Worm (Caenorhabditis elegans) whole organism, young adult: ENCODE results near the gene Y69A2AR.31.
"Not testable (repeated sequence)": the region's sequence is repeated elsewhere in the genome, so short reads cannot be mapped to it uniquely, and the experiment has no call there.

Experiments
- B0019.2 ChIP-seq: fragments of 200-800 bp; sonication (Bioruptor generic); conservative IDR thresholded peaks from 2 replicates; pipeline ENCODE4 v1.3.6; 2022; ENCODE audit warnings: missing genetic modification reagents, missing genetic modification characterization, missing compliant biosample characterization
- C17E4.6 ChIP-seq: fragments of 200-800 bp; sonication (Bioruptor generic); IDR thresholded peaks from 2 replicates; pipeline ENCODE4 v1.3.6; 2022; ENCODE audit warnings: missing genetic modification reagents, missing genetic modification characterization, missing compliant biosample characterization
- D2030.7 ChIP-seq: fragments of 200-800 bp; sonication (Bioruptor generic); IDR thresholded peaks from 2 replicates; pipeline ENCODE4 v1.3.6; 2022; ENCODE audit warnings: missing genetic modification reagents, missing genetic modification characterization, missing compliant biosample characterization
- F10E7.11 ChIP-seq: sonication (generic microtip); optimal IDR thresholded peaks from 2 replicates; lab custom pipeline; 2017; ENCODE audit warnings: mild to moderate bottlenecking, missing genetic modification characterization, moderate library complexity, missing compliant biosample characterization
- F23B12.7 ChIP-seq: sonication (generic microtip); optimal IDR thresholded peaks from 2 replicates; lab custom pipeline; 2017; ENCODE audit warnings: missing genetic modification characterization, mild to moderate bottlenecking, missing compliant biosample characterization, antibody characterized with exemption, moderate library complexity; ENCODE audit not compliant: insufficient read depth
- F33H1.4 ChIP-seq: fragments of 200-800 bp; sonication (Bioruptor generic); IDR thresholded peaks from 2 replicates; pipeline ENCODE4 v1.3.6; 2022; ENCODE audit warnings: missing genetic modification reagents, missing genetic modification characterization, missing compliant biosample characterization
- atf-7 ChIP-seq: sonication (generic microtip); optimal IDR thresholded peaks from 2 replicates; lab custom pipeline; 2017; ENCODE audit warnings: mild to moderate bottlenecking, missing genetic modification characterization, missing compliant biosample characterization
- attf-3 ChIP-seq: fragments of 200-800 bp; sonication (Bioruptor generic); conservative IDR thresholded peaks from 2 replicates; pipeline ENCODE4 v1.3.6; 2022; ENCODE audit warnings: missing genetic modification reagents, missing genetic modification characterization, missing compliant biosample characterization
- cebp-1 ChIP-seq, 2 experiments: fragments of 200-800 bp in 1 of 2; sonication (Bioruptor generic) in 1 of 2; sonication (generic microtip) in 1 of 2; IDR thresholded peaks in 1 of 2; optimal IDR thresholded peaks in 1 of 2; 2 replicates each; pipeline versions ENCODE4 v1.3.6 to Lab custom; 2017 to 2022; ENCODE audit warnings: missing compliant biosample characterization in 2 of 2, missing genetic modification characterization in 2 of 2, mild to moderate bottlenecking in 1 of 2, missing genetic modification reagents in 1 of 2, moderate library complexity in 1 of 2
- ceh-27 ChIP-seq: fragments of 200-800 bp; sonication (Bioruptor generic); optimal IDR thresholded peaks from 2 replicates; lab custom pipeline; 2018; ENCODE audit warnings: mild to moderate bottlenecking, missing genetic modification characterization, moderate library complexity, missing compliant biosample characterization
- ceh-40 ChIP-seq: fragments of 200-800 bp; sonication (Bioruptor generic); IDR thresholded peaks from 2 replicates; pipeline ENCODE4 v1.3.6; 2022; ENCODE audit warnings: missing genetic modification characterization, missing compliant biosample characterization
- dox-1 ChIP-seq: fragments of 200-800 bp; sonication (Bioruptor generic); IDR thresholded peaks from 2 replicates; pipeline ENCODE4 v1.3.6; 2022; ENCODE audit warnings: missing genetic modification reagents, missing genetic modification characterization, missing compliant biosample characterization
- dpl-1 ChIP-seq: fragments of 150-350 bp; optimal IDR thresholded peaks from 2 replicates; lab custom pipeline; 2014; ENCODE audit warnings: missing biosample characterization, missing genetic modification reagents, missing genetic modification characterization
- him-1 ChIP-seq: sonication (generic microtip); optimal IDR thresholded peaks from 2 replicates; lab custom pipeline; 2016; ENCODE audit warnings: missing genotype, missing genetic modification reagents, missing genetic modification characterization, missing compliant biosample characterization
- hmg-20 ChIP-seq: fragments of 200-800 bp; sonication (Bioruptor generic); IDR thresholded peaks from 2 replicates; pipeline ENCODE4 v1.3.6; 2022; ENCODE audit warnings: missing genetic modification reagents, missing genetic modification characterization, missing compliant biosample characterization
- hsf-1 ChIP-seq: fragments of 200-800 bp; sonication (Bioruptor generic); IDR thresholded peaks from 2 replicates; pipeline ENCODE4 v1.3.6; 2022; ENCODE audit warnings: missing genetic modification reagents, missing genetic modification characterization, missing compliant biosample characterization
- lag-1 ChIP-seq: fragments of 200-800 bp; sonication (Bioruptor generic); IDR thresholded peaks from 2 replicates; pipeline ENCODE4 v1.3.6; 2022; ENCODE audit warnings: missing genetic modification reagents, missing genetic modification characterization, missing compliant biosample characterization
- let-607 ChIP-seq, 2 experiments: fragments of 200-800 bp in 1 of 2; sonication (Bioruptor generic) in 1 of 2; sonication (generic microtip) in 1 of 2; optimal IDR thresholded peaks; 2 replicates each; lab custom pipeline; 2016 to 2018; ENCODE audit warnings: mild to moderate bottlenecking in 2 of 2, missing compliant biosample characterization in 2 of 2, missing genetic modification characterization in 2 of 2, moderate library complexity in 2 of 2, missing genotype in 1 of 2
- lin-40 ChIP-seq: sonication (generic microtip); optimal IDR thresholded peaks from 2 replicates; lab custom pipeline; 2016; ENCODE audit warnings: missing genetic modification characterization, mild to moderate bottlenecking, missing compliant biosample characterization, missing genotype, missing genetic modification reagents
- lin-54 ChIP-seq: fragments of 200-800 bp; sonication (Bioruptor generic); optimal IDR thresholded peaks from 2 replicates; lab custom pipeline; 2018; ENCODE audit warnings: mild to moderate bottlenecking, missing genetic modification characterization, missing compliant biosample characterization
- lsl-1 ChIP-seq: fragments of 200-800 bp; sonication (Bioruptor generic); optimal IDR thresholded peaks from 2 replicates; lab custom pipeline; 2018; ENCODE audit warnings: mild to moderate bottlenecking, missing genetic modification characterization, moderate library complexity, missing compliant biosample characterization
- madf-3 ChIP-seq: fragments of 200-800 bp; sonication (Bioruptor generic); IDR thresholded peaks from 2 replicates; pipeline ENCODE4 v1.3.6; 2022; ENCODE audit warnings: missing genetic modification reagents, missing genetic modification characterization, missing compliant biosample characterization
- madf-6 ChIP-seq: fragments of 200-800 bp; sonication (Bioruptor generic); IDR thresholded peaks from 2 replicates; pipeline ENCODE4 v1.3.6; 2022; ENCODE audit warnings: missing genetic modification reagents, missing genetic modification characterization, missing compliant biosample characterization
- madf-8 ChIP-seq: fragments of 200-800 bp; sonication (Bioruptor generic); conservative IDR thresholded peaks from 2 replicates; pipeline ENCODE4 v1.3.6; 2022; ENCODE audit warnings: missing genetic modification reagents, missing genetic modification characterization, missing compliant biosample characterization
- mcd-1 ChIP-seq: fragments of 200-800 bp; sonication (Bioruptor generic); IDR thresholded peaks from 2 replicates; pipeline ENCODE4 v1.3.6; 2022; ENCODE audit warnings: missing genetic modification reagents, missing genetic modification characterization, missing compliant biosample characterization
- nhr-179 ChIP-seq: sonication (generic microtip); optimal IDR thresholded peaks from 2 replicates; lab custom pipeline; 2016; ENCODE audit warnings: mild to moderate bottlenecking, missing genetic modification characterization, missing compliant biosample characterization
- nhr-80 ChIP-seq: sonication (generic microtip); optimal IDR thresholded peaks from 2 replicates; lab custom pipeline; 2016; ENCODE audit warnings: missing genetic modification characterization, missing compliant biosample characterization
- pbrm-1 ChIP-seq: fragments of 200-800 bp; sonication (Bioruptor generic); IDR thresholded peaks from 2 replicates; pipeline ENCODE4 v1.3.6; 2022; ENCODE audit warnings: missing genetic modification reagents, missing genetic modification characterization, missing compliant biosample characterization
- rcor-1 ChIP-seq: fragments of 200-800 bp; sonication (Bioruptor generic); IDR thresholded peaks from 2 replicates; pipeline ENCODE4 v1.3.6; 2022; ENCODE audit warnings: missing genetic modification reagents, missing genetic modification characterization, missing compliant biosample characterization
- rec-8 ChIP-seq, 2 experiments: sonication (generic microtip); optimal IDR thresholded peaks; 2 replicates each; lab custom pipeline; 2016; ENCODE audit warnings: mild to moderate bottlenecking in 2 of 2, missing genetic modification characterization in 2 of 2, missing genetic modification reagents in 2 of 2, missing genotype in 2 of 2, missing biosample characterization in 1 of 2, missing compliant biosample characterization in 1 of 2, moderate library complexity in 1 of 2
- repo-1 ChIP-seq: sonication (generic microtip); optimal IDR thresholded peaks from 2 replicates; lab custom pipeline; 2017; ENCODE audit warnings: mild to moderate bottlenecking, missing genetic modification characterization, missing compliant biosample characterization
- snpc-3.4 ChIP-seq: sonication (generic microtip); optimal IDR thresholded peaks from 2 replicates; lab custom pipeline; 2017; ENCODE audit warnings: missing genetic modification characterization, mild to moderate bottlenecking, missing compliant biosample characterization, antibody characterized with exemption, moderate library complexity, missing genotype, missing genetic modification reagents
- somi-1 ChIP-seq: fragments of 200-800 bp; sonication (Bioruptor generic); optimal IDR thresholded peaks from 2 replicates; lab custom pipeline; 2018; ENCODE audit warnings: mild to moderate bottlenecking, missing genetic modification characterization, missing compliant biosample characterization
- tlf-1 ChIP-seq: fragments of 200-800 bp; sonication (Bioruptor generic); optimal IDR thresholded peaks from 2 replicates; lab custom pipeline; 2018; ENCODE audit warnings: mild to moderate bottlenecking, missing genetic modification characterization, missing compliant biosample characterization
- xnd-1 ChIP-seq: sonication (generic microtip); optimal IDR thresholded peaks from 2 replicates; lab custom pipeline; 2016; ENCODE audit warnings: missing genotype, missing genetic modification reagents, missing genetic modification characterization, missing compliant biosample characterization
- ztf-18 ChIP-seq: sonication (generic microtip); optimal IDR thresholded peaks from 2 replicates; lab custom pipeline; 2016; ENCODE audit warnings: missing genotype, mild to moderate bottlenecking, missing genetic modification characterization, missing compliant biosample characterization
- ztf-28 ChIP-seq: fragments of 200-800 bp; sonication (Bioruptor generic); IDR thresholded peaks from 2 replicates; pipeline ENCODE4 v1.3.6; 2022; ENCODE audit warnings: missing genetic modification reagents, missing genetic modification characterization, missing compliant biosample characterization

Gene Y69A2AR.31

DNA sequence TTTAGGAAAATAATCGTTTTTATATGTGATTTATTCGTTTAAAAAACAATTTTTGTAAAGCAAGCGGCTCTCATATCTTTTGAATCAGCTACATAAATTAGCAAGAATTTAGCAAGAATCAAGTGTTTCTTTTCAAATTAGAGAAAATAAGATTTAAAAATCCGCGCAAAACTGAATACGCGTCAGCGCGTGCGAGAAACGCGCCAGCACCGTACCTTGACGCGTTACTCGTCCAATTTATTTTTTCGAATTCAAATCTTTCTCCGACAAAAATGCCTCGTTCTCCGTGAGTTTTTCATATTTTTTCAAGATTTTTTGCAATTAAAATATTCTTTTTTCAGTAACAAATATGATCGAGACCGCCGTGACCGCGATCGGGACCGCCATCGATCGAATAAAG, 12.5 kb upstream of the Y69A2AR.31 start, which contains the start of gene Y94H6A.3 (continued):
- no peak for TF ChIP-seq nhr-179 (tag; lab: Kevin White, UChicago)
- peak; percentile 88 for TF ChIP-seq attf-3 (GFP tag; lab: Robert Waterston, UW)
- TF ChIP-seq ceh-27 (GFP tag; lab: Kevin White, UChicago), result peak; percentile 45
- TF ChIP-seq C17E4.6 (GFP tag; lab: Robert Waterston, UW), result no peak
- no peak for TF ChIP-seq lag-1 (GFP tag; lab: Robert Waterston, UW)
- peak; percentile 98 for TF ChIP-seq lin-54
- no peak for TF ChIP-seq F10E7.11 (tag; lab: Kevin White, UChicago)
- TF ChIP-seq madf-8 (GFP tag; lab: Robert Waterston, UW), result peak; percentile 36; the same call in 1 of the 2 replicates
- peak; percentile 23 for TF ChIP-seq F23B12.7
- peak; percentile 93 for TF ChIP-seq mcd-1 (GFP tag; lab: Robert Waterston, UW)
- peak; percentile 31 for TF ChIP-seq snpc-3.4 (tag; lab: Kevin White, UChicago)
- TF ChIP-seq cebp-1 (GFP tag; IDR thresholded peaks at IDR 0.05; lab: Robert Waterston, UW), result no peak
- TF ChIP-seq cebp-1 (tag; optimal IDR thresholded peaks at IDR 0.05; lab: Kevin White, UChicago), result peak; percentile 79
- peak in 1 of 2 experiments; percentile 48 for TF ChIP-seq let-607 (tag; optimal IDR thresholded peaks at IDR 0.05; lab: Kevin White, UChicago)
- TF ChIP-seq lin-40, result peak; percentile 89
- TF ChIP-seq him-1, result peak; percentile 3
- TF ChIP-seq tlf-1 (GFP tag; lab: Kevin White, UChicago), result peak; percentile 66
- peak; percentile 66 for TF ChIP-seq lsl-1
- peak; percentile 88 for TF ChIP-seq madf-3 (GFP tag; lab: Robert Waterston, UW)
- TF ChIP-seq rcor-1 (GFP tag; lab: Robert Waterston, UW), result peak; percentile 88
- peak; percentile 82 for TF ChIP-seq hmg-20 (GFP tag; lab: Robert Waterston, UW)
- TF ChIP-seq B0019.2 (GFP tag; lab: Robert Waterston, UW), result 0 out of 2 replicates have a peak, but pooled peaks have one; percentile 22
- peak; percentile 77 for TF ChIP-seq pbrm-1 (GFP tag; lab: Robert Waterston, UW)
- TF ChIP-seq dpl-1 (GFP tag; lab: Kevin White, UChicago), result peak; percentile 88
- no peak for TF ChIP-seq nhr-80 (tag; lab: Kevin White, UChicago)
- TF ChIP-seq rec-8 (tag; optimal IDR thresholded peaks at IDR 0.05; lab: Kevin White, UChicago), result no peak
- peak; percentile 61 for TF ChIP-seq repo-1 (tag; lab: Kevin White, UChicago)

DNA sequence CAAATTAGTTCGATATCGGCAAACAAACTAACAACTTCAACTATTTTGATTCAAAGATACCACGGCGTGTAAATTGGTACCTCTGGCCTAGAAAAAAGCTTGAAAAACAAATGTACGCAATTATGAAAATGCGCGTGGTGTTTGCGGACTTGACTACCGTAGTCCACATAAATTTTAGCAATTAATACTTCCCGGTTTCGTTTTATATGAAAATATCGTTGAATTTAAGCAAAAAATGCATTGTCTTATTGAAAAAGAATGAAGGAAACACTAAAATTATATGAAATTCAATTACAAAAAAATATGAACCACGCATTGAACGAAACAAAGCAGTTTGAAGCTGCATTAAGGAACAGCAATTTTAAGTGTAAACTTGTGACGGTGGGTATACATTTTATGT, 11.1 kb upstream of the Y69A2AR.31 start, which contains the start of gene gpx-4:
TSS of gene gpx-4 (minus strand) at position 101 of the 400 bp plus-strand sequence.
- not testable (repeated sequence) for TF ChIP-seq atf-7 (tag; lab: Kevin White, UChicago); ceh-40 (GFP tag; lab: Robert Waterston, UW); somi-1 (GFP tag; lab: Kevin White, UChicago)

DNA sequence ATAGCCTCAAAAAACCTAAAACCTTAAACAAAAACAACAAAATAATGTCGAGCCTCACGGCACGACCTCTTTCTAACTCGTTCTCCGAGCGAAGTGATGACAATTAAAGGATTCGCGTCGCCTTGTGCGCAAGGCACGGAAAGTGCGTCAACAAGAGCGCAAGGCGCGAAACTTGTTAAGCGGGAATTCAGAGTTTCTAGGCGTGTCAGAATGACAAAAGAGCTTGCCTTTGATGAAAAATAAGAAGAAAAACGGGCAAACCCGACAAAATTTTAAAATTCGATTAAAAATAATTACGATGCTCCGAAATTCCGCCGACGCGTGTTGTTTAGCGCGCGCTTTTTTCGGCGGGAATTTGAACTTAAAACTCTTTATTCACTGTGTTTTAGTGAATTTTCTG, 7.6 kb upstream of the Y69A2AR.31 start:
- TF ChIP-seq hsf-1 (GFP tag; lab: Robert Waterston, UW), result peak; percentile 55; the same call in 1 of the 2 replicates
- TF ChIP-seq madf-6 (GFP tag; lab: Robert Waterston, UW), result peak; percentile 71
- TF ChIP-seq ztf-28, result 0 out of 2 replicates have a peak, but pooled peaks have one; percentile 22
- TF ChIP-seq madf-8 (GFP tag; lab: Robert Waterston, UW), result peak; percentile 63
- peak; percentile 35 for TF ChIP-seq xnd-1 (tag; lab: Kevin White, UChicago)
- peak; percentile 19; the same call in 1 of the 2 replicates for TF ChIP-seq dox-1
- 0 out of 2 replicates have a peak, but pooled peaks have one; percentile 18 for TF ChIP-seq D2030.7 (GFP tag; lab: Robert Waterston, UW)
- peak; percentile 89 for TF ChIP-seq ztf-18
- peak; percentile 46 for TF ChIP-seq F33H1.4 (GFP tag; lab: Robert Waterston, UW)
- TF ChIP-seq attf-3 (GFP tag; lab: Robert Waterston, UW), result peak; percentile 77
